Worm (Caenorhabditis elegans) whole organism, L4 larva: ENCODE measurements around the gene cki-1.

Source experiments
- Y75B8A.6 ChIP-seq: fragments of 200-800 bp; sonication (Bioruptor generic); IDR thresholded peaks from 2 replicates; pipeline ENCODE4 v1.3.6; 2022; ENCODE audit warnings: missing genetic modification reagents, missing genetic modification characterization, missing compliant biosample characterization
- ZK337.2 ChIP-seq: fragments of 200-800 bp; sonication (Bioruptor generic); IDR thresholded peaks from 2 replicates; pipeline ENCODE4 v1.3.6; 2022; ENCODE audit warnings: missing genetic modification reagents, missing genetic modification characterization, missing compliant biosample characterization
- ZK546.5 ChIP-seq, 2 experiments: sonication (generic microtip); optimal IDR thresholded peaks; 2 replicates each; lab custom pipeline; 2017; ENCODE audit warnings: missing biosample characterization in 2 of 2, missing genetic modification characterization in 2 of 2
- aha-1 ChIP-seq: fragments of 150-350 bp; peaks from one replicate; lab custom pipeline; 2014; ENCODE audit warnings: missing biosample characterization, missing genetic modification characterization
- ceh-20 ChIP-seq: fragments of 200-800 bp; sonication (Bioruptor generic); IDR thresholded peaks from 2 replicates; pipeline ENCODE4 v1.3.6; 2022; ENCODE audit warnings: missing genetic modification reagents, missing genetic modification characterization, missing compliant biosample characterization
- ceh-32 ChIP-seq: sonication (generic microtip); optimal IDR thresholded peaks from 2 replicates; lab custom pipeline; 2016; ENCODE audit warnings: mild to moderate bottlenecking, missing genetic modification characterization, missing compliant biosample characterization; ENCODE audit not compliant: poor library complexity
- ceh-82 ChIP-seq: sonication (generic microtip); optimal IDR thresholded peaks from 2 replicates; lab custom pipeline; 2017; ENCODE audit warnings: missing biosample characterization, missing genetic modification characterization
- ces-1 ChIP-seq: fragments of 150-350 bp; sonication (generic microtip); optimal IDR thresholded peaks from 4 replicates; lab custom pipeline; 2014; ENCODE audit warnings: missing biosample characterization, missing genetic modification reagents, missing genetic modification characterization
- daf-16 ChIP-seq, 3 experiments: sonication (generic microtip); optimal IDR thresholded peaks; 2 replicates each; lab custom pipeline; 2016 to 2017; ENCODE audit warnings: missing genetic modification characterization in 3 of 3, missing genetic modification reagents in 3 of 3, mild to moderate bottlenecking in 2 of 3, missing compliant biosample characterization in 2 of 3, missing biosample characterization in 1 of 3, moderate library complexity in 1 of 3
- dmd-9 ChIP-seq: fragments of 200-800 bp; sonication (Bioruptor generic); IDR thresholded peaks from 2 replicates; pipeline ENCODE4 v1.3.6; 2022; ENCODE audit warnings: missing genetic modification reagents, missing genetic modification characterization, missing compliant biosample characterization
- dve-1 ChIP-seq: sonication (generic microtip); optimal IDR thresholded peaks from 2 replicates; lab custom pipeline; 2017; ENCODE audit warnings: antibody characterized with exemption, mild to moderate bottlenecking, missing genetic modification characterization, missing compliant biosample characterization; ENCODE audit not compliant: insufficient read depth
- gei-8 ChIP-seq: fragments of 200-800 bp; sonication (Bioruptor generic); optimal IDR thresholded peaks from 2 replicates; lab custom pipeline; 2018; ENCODE audit warnings: mild to moderate bottlenecking, missing genetic modification characterization, missing compliant biosample characterization
- hmg-1.1 ChIP-seq: fragments of 200-800 bp; sonication (Bioruptor generic); IDR thresholded peaks from 2 replicates; pipeline ENCODE4 v1.3.6; 2022; ENCODE audit warnings: missing genetic modification reagents, missing genetic modification characterization, missing compliant biosample characterization
- lin-15B ChIP-seq: fragments of 150-350 bp; sonication (generic microtip); optimal IDR thresholded peaks from 3 replicates; lab custom pipeline; 2014; ENCODE audit warnings: missing biosample characterization, missing genetic modification characterization
- lsy-2 ChIP-seq, 2 experiments: fragments of 150-350 bp in 1 of 2; sonication (generic microtip) in 1 of 2; optimal IDR thresholded peaks; 2 replicates each; lab custom pipeline; 2014 to 2017; ENCODE audit warnings: missing biosample characterization in 2 of 2, missing genetic modification characterization in 2 of 2
- mdl-1 ChIP-seq, 2 experiments: fragments of 150-350 bp in 1 of 2; sonication (generic microtip) in 1 of 2; optimal IDR thresholded peaks; 2 replicates each; lab custom pipeline; 2014 to 2017; ENCODE audit warnings: missing biosample characterization in 2 of 2, missing genetic modification characterization in 2 of 2
- mep-1 ChIP-seq: fragments of 150-350 bp; sonication (generic microtip); optimal IDR thresholded peaks from 3 replicates; lab custom pipeline; 2014; ENCODE audit warnings: missing biosample characterization, missing genetic modification characterization
- mes-2 ChIP-seq: sonication (generic microtip); optimal IDR thresholded peaks from 2 replicates; lab custom pipeline; 2016; ENCODE audit warnings: missing genotype, mild to moderate bottlenecking, missing genetic modification characterization, missing compliant biosample characterization; ENCODE audit not compliant: poor library complexity, severe bottlenecking
- mxl-3 ChIP-seq: fragments of 200-800 bp; sonication (Bioruptor generic); optimal IDR thresholded peaks from 2 replicates; lab custom pipeline; 2018; ENCODE audit warnings: mild to moderate bottlenecking, missing genetic modification characterization, missing compliant biosample characterization
- nhr-111 ChIP-seq: fragments of 200-800 bp; sonication (Bioruptor generic); optimal IDR thresholded peaks from 2 replicates; lab custom pipeline; 2018; ENCODE audit warnings: mild to moderate bottlenecking, missing genetic modification characterization, missing compliant biosample characterization
- pha-4 ChIP-seq, 2 experiments: fragments of 150-350 bp in 1 of 2; fragments of 200-800 bp in 1 of 2; sonication (Bioruptor generic) in 1 of 2; IDR thresholded peaks in 1 of 2; optimal IDR thresholded peaks in 1 of 2; 2 replicates each; pipeline versions ENCODE4 v1.3.6 to Lab custom; 2014 to 2022; ENCODE audit warnings: missing genetic modification characterization in 2 of 2, missing genetic modification reagents in 2 of 2, missing biosample characterization in 1 of 2, missing compliant biosample characterization in 1 of 2
- rbr-2 ChIP-seq: sonication (generic microtip); optimal IDR thresholded peaks from 2 replicates; lab custom pipeline; 2016; ENCODE audit warnings: missing genotype, missing genetic modification characterization, missing compliant biosample characterization
- set-16 ChIP-seq: fragments of 200-800 bp; sonication (Bioruptor generic); IDR thresholded peaks from 2 replicates; pipeline ENCODE4 v1.3.6; 2022; ENCODE audit warnings: missing genetic modification reagents, missing genetic modification characterization, missing compliant biosample characterization
- skn-1 ChIP-seq: fragments of 150-350 bp; optimal IDR thresholded peaks from 2 replicates; lab custom pipeline; 2014; ENCODE audit warnings: missing biosample characterization, missing genetic modification characterization
- tag-97 ChIP-seq: fragments of 200-800 bp; sonication (Bioruptor generic); IDR thresholded peaks from 2 replicates; pipeline ENCODE4 v1.3.6; 2022; ENCODE audit warnings: missing genetic modification characterization, missing compliant biosample characterization
- unc-62 ChIP-seq, 3 experiments: fragments of 150-350 bp in 1 of 3; sonication (generic microtip); optimal IDR thresholded peaks in 2 of 3; peaks in 1 of 3; 1 replicate in 1 of 3; 2 replicates in 2 of 3; lab custom pipeline; 2014 to 2017; ENCODE audit warnings: missing biosample characterization in 3 of 3, missing genetic modification characterization in 3 of 3, missing genetic modification reagents in 3 of 3, missing genotype in 1 of 3
- zfp-2 ChIP-seq: sonication (generic microtip); optimal IDR thresholded peaks from 2 replicates; lab custom pipeline; 2016; ENCODE audit warnings: mild to moderate bottlenecking, missing genetic modification characterization, missing compliant biosample characterization
- zfp-3 ChIP-seq: fragments of 200-800 bp; sonication (Bioruptor generic); conservative IDR thresholded peaks from 2 replicates; pipeline ENCODE4 v1.3.6; 2022; ENCODE audit warnings: missing genetic modification reagents, missing genetic modification characterization, missing compliant biosample characterization
- zip-2 ChIP-seq: fragments of 150-350 bp; optimal IDR thresholded peaks from 2 replicates; lab custom pipeline; 2014; ENCODE audit warnings: missing biosample characterization, missing genetic modification characterization
- ztf-11 ChIP-seq: fragments of 150-350 bp; optimal IDR thresholded peaks from 2 replicates; lab custom pipeline; 2014; ENCODE audit warnings: missing biosample characterization, missing genetic modification characterization

Gene cki-1

ce11 chrII:7838661-7839060 lies 27.6 kb downstream of the cki-1 start:
- TF ChIP-seq zip-2 (tag; lab: Kevin White, UChicago) (no peak), skn-1 (no peak), mep-1 (tag; lab: Kevin White, UChicago) (peak; percentile 10), lsy-2 (tag; optimal IDR thresholded peaks at IDR 0.05; lab: Kevin White, UChicago) (peak in 1 of 2 experiments; percentile 45), ZK337.2 (GFP tag; lab: Robert Waterston, UW) (no peak), mdl-1 (tag; optimal IDR thresholded peaks at IDR 0.05; lab: Kevin White, UChicago) (peak in 1 of 2 experiments; percentile 28), hmg-1.1 (GFP tag; lab: Robert Waterston, UW) (peak; percentile 79), rbr-2 (tag; lab: Kevin White, UChicago) (peak; percentile 32), ZK546.5 (tag; optimal IDR thresholded peaks at IDR 0.05; lab: Kevin White, UChicago) (no peak), ceh-20 (GFP tag; lab: Robert Waterston, UW) (peak; percentile 55; the same call in 1 of the 2 replicates), nhr-111 (GFP tag; lab: Kevin White, UChicago) (no peak), dmd-9 (GFP tag; lab: Robert Waterston, UW) (no peak), daf-16 (GFP tag; optimal IDR thresholded peaks at IDR 0.05; lab: Kevin White, UChicago) (peak in 1 of 2 experiments; percentile 56), daf-16 (tag; optimal IDR thresholded peaks at IDR 0.05; lab: Kevin White, UChicago) (no peak), zfp-2 (no peak), mxl-3 (GFP tag; lab: Kevin White, UChicago) (no peak)

DNA sequence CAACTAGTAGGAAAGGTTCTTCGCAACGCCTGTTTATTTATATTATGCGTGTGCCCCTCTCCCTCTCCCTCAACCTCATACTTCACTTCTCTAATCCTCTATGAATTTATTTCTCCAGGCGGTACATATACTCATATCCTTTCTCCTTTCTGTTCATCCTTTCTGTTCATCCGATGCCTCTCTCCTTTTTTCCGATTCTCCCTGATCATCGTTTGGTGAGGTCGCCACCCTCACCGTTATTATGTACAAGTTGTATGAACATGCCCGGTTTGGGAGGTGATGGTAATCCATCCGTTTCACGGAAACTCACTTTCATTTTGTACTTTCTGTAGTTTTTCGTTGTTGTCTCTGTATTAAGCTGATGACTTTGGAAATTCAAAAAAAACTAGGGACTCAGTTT lies 28.7 kb downstream of the cki-1 start:
- TF ChIP-seq ceh-32 (tag; lab: Kevin White, UChicago) (no peak), mxl-3 (GFP tag; lab: Kevin White, UChicago) (no peak)

ce11 chrII:7842053-7842452 lies 31.0 kb downstream of the cki-1 start, which contains the start of gene klp-3:
TSS of gene klp-3 (plus strand) at chrII:7842353.
- TF ChIP-seq pha-4 (GFP tag; IDR thresholded peaks at IDR 0.05; lab: Robert Waterston, UW) (no peak), pha-4 (tag; optimal IDR thresholded peaks at IDR 0.05; lab: Kevin White, UChicago) (no peak), hmg-1.1 (GFP tag; lab: Robert Waterston, UW) (no peak), tag-97 (GFP tag; lab: Robert Waterston, UW) (no peak), dve-1 (tag; lab: Kevin White, UChicago) (no peak), zfp-3 (GFP tag; lab: Robert Waterston, UW) (no peak), set-16 (GFP tag; lab: Robert Waterston, UW) (no peak), Y75B8A.6 (GFP tag; lab: Robert Waterston, UW) (no peak), mxl-3 (GFP tag; lab: Kevin White, UChicago) (no peak), ceh-82 (no peak), ces-1 (GFP tag; lab: Kevin White, UChicago) (no peak), gei-8 (GFP tag; lab: Kevin White, UChicago) (no peak), ztf-11 (tag; lab: Kevin White, UChicago) (no peak), aha-1 (no peak), lin-15B (tag; lab: Kevin White, UChicago) (no peak)
- TF ChIP-seq, all 104 proteins: peak for 0

DNA sequence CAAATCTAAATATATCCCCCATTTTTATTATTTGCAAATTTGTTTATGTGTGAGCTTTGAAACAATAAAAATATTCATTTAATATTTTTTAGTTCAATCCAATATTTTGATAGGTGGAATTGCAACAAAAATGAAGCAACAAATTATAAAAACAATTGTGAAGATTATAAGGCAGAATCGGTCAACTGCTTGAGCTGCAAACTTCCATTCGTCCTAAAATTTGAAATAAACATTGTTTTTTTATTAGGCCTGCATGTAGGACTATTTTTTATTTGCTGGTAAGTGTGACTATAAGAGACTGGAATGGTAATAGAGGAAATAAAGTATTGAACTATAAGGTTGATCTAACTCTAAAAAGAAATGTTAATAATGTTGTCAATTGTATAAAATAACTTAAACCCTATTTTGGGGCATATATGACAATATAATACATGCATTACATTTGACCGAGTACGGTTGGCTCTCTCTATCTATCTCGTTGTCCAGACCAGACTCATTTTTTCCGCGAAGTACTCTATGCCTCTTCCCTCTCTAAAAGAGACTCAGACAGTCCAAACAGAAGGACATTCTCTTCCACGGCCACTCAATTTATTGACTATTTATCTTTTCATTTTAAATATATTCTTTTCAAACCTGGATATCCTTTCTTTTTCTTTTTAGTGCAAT lies 34.7 kb downstream of the cki-1 start, which contains the start of gene T09A5.4:
T09A5.4 (plus strand) TSS at position 616 of the 666 bp plus-strand sequence.
- TF ChIP-seq lsy-2 (tag; optimal IDR thresholded peaks at IDR 0.05; lab: Kevin White, UChicago) (peak in 1 of 2 experiments; percentile 33), unc-62 (GFP tag; optimal IDR thresholded peaks at IDR 0.05 in 1 of 2; lab: Kevin White, UChicago) (peak in 1 of 2 experiments; percentile 92), unc-62 (tag; optimal IDR thresholded peaks at IDR 0.05; lab: Kevin White, UChicago) (no peak), nhr-111 (GFP tag; lab: Kevin White, UChicago) (no peak), mes-2 (tag; lab: Kevin White, UChicago) (peak; percentile 45), dve-1 (tag; lab: Kevin White, UChicago) (no peak)
